Worm (Caenorhabditis elegans) whole organism, mixed stage, embryonic: Measurements from ENCODE around the gene F20C5.11.

ENCODE experiments used
- ces-1 ChIP-seq: fragments of 150-350 bp; optimal IDR thresholded peaks from 2 replicates; lab custom pipeline; 2014; ENCODE audit warnings: missing biosample characterization, missing genetic modification reagents, missing genetic modification characterization
- elt-3 ChIP-seq: fragments of 150-350 bp; optimal IDR thresholded peaks from 2 replicates; lab custom pipeline; 2014; ENCODE audit warnings: missing biosample characterization, missing genetic modification characterization
- flh-1 ChIP-seq: fragments of 200-800 bp; sonication (Bioruptor generic); optimal IDR thresholded peaks from 2 replicates; lab custom pipeline; 2018; ENCODE audit warnings: mild to moderate bottlenecking, missing genetic modification characterization, moderate library complexity, missing compliant biosample characterization
- lin-13 ChIP-seq: fragments of 150-350 bp; optimal IDR thresholded peaks from 2 replicates; lab custom pipeline; 2014; ENCODE audit warnings: missing biosample characterization, missing genetic modification characterization
- lsy-2 ChIP-seq: fragments of 150-350 bp; optimal IDR thresholded peaks from 2 replicates; lab custom pipeline; 2014; ENCODE audit warnings: missing biosample characterization, missing genetic modification characterization
- mep-1 ChIP-seq: fragments of 150-350 bp; optimal IDR thresholded peaks from 2 replicates; lab custom pipeline; 2017; ENCODE audit warnings: missing biosample characterization, missing genetic modification reagents, missing genetic modification characterization, inconsistent platforms
- nhr-12 ChIP-seq: fragments of 150-350 bp; optimal IDR thresholded peaks from 2 replicates; lab custom pipeline; 2014; ENCODE audit warnings: missing biosample characterization, missing genetic modification characterization
- nhr-28 ChIP-seq: fragments of 150-350 bp; optimal IDR thresholded peaks from 2 replicates; lab custom pipeline; 2014; ENCODE audit warnings: missing biosample characterization, missing genetic modification characterization
- nhr-76 ChIP-seq: sonication (generic microtip); optimal IDR thresholded peaks from 2 replicates; lab custom pipeline; 2017; ENCODE audit warnings: missing biosample characterization, missing genetic modification characterization
- unc-62 ChIP-seq: fragments of 150-350 bp; optimal IDR thresholded peaks from 2 replicates; lab custom pipeline; 2014; ENCODE audit warnings: missing biosample characterization, missing genetic modification reagents, missing genetic modification characterization
- ztf-11 ChIP-seq: fragments of 150-350 bp; optimal IDR thresholded peaks from 2 replicates; lab custom pipeline; 2014; ENCODE audit warnings: missing biosample characterization, missing genetic modification characterization

- TF ChIP-seq nhr-76 (tag; lab: Kevin White, UChicago) (no peak), nhr-12 (no peak), lin-13 (no peak), elt-3 (tag; lab: Kevin White, UChicago) (no peak), nhr-28 (tag; lab: Kevin White, UChicago) (no peak), lsy-2 (tag; lab: Kevin White, UChicago) (no peak), mep-1 (tag; lab: Kevin White, UChicago) (no peak), ces-1 (peak; percentile 28), ztf-11 (tag; lab: Kevin White, UChicago) (no peak), flh-1 (GFP tag; lab: Kevin White, UChicago) (no peak), unc-62 (GFP tag; lab: Kevin White, UChicago) (no peak)
Measured at ce11 chrIV:8758620-8759019, 3.2 kb downstream of the F20C5.11 start.
